Worm (Caenorhabditis elegans) whole organism, L3 larva: Measurements from ENCODE around the gene ZK105.3.

Experiments
- ama-1 ChIP-seq: fragments of 150-350 bp; optimal IDR thresholded peaks from 2 replicates; lab custom pipeline; 2018
- ceh-9 ChIP-seq: sonication (generic microtip); optimal IDR thresholded peaks from 2 replicates; lab custom pipeline; 2018; ENCODE audit warnings: missing biosample characterization, missing genetic modification characterization
- egl-5 ChIP-seq: fragments of 150-350 bp; optimal IDR thresholded peaks from 2 replicates; lab custom pipeline; 2017; ENCODE audit warnings: missing biosample characterization, missing genetic modification reagents, missing genetic modification characterization, inconsistent platforms
- jun-1 ChIP-seq: fragments of 150-350 bp; optimal IDR thresholded peaks from 2 replicates; lab custom pipeline; 2014; ENCODE audit warnings: missing biosample characterization, missing genetic modification reagents, missing genetic modification characterization
- nhr-12 ChIP-seq: fragments of 150-350 bp; optimal IDR thresholded peaks from 2 replicates; lab custom pipeline; 2014; ENCODE audit warnings: missing biosample characterization, missing genetic modification characterization
- nhr-237 ChIP-seq: fragments of 150-350 bp; optimal IDR thresholded peaks from 2 replicates; lab custom pipeline; 2014; ENCODE audit warnings: missing biosample characterization, missing genetic modification characterization
- nhr-25 ChIP-seq: sonication (generic microtip); optimal IDR thresholded peaks from 2 replicates; lab custom pipeline; 2017; ENCODE audit warnings: missing biosample characterization, missing genetic modification characterization
- sea-2 ChIP-seq: fragments of 150-350 bp; sonication (generic microtip); optimal IDR thresholded peaks from 4 replicates; lab custom pipeline; 2014; ENCODE audit warnings: missing biosample characterization, missing genetic modification reagents, missing genetic modification characterization
- skn-1 ChIP-seq: fragments of 150-350 bp; optimal IDR thresholded peaks from 2 replicates; lab custom pipeline; 2014; ENCODE audit warnings: missing biosample characterization, missing genetic modification characterization
- snpc-4 ChIP-seq: fragments of 150-350 bp; optimal IDR thresholded peaks from 2 replicates; lab custom pipeline; 2014; ENCODE audit warnings: missing biosample characterization, missing genetic modification characterization

- no peak for TF ChIP-seq nhr-237
- TF ChIP-seq sea-2 (GFP tag; lab: Kevin White, UChicago), result no peak
- TF ChIP-seq nhr-12, result no peak
- no peak for TF ChIP-seq skn-1 (tag; lab: Kevin White, UChicago)
- TF ChIP-seq snpc-4 (tag; lab: Kevin White, UChicago), result no peak
- no peak for TF ChIP-seq ceh-9 (tag; lab: Kevin White, UChicago)
- no peak for TF ChIP-seq ama-1 (lab: Kevin White, UChicago)
- no peak for TF ChIP-seq egl-5 (tag; lab: Kevin White, UChicago)
- TF ChIP-seq jun-1 (tag; lab: Kevin White, UChicago), result no peak
- no peak for TF ChIP-seq nhr-25 (tag; lab: Kevin White, UChicago)
Observed at ce11 chrV:7742485-7742959, 45.6 kb downstream of the ZK105.3 start, which contains the start of gene fbxl-5.
